Worm (Caenorhabditis elegans): Measurements from ENCODE around the gene pitr-3.

ce11 chrV:9146849-9147557, 5.8 kb upstream of the pitr-3 start, which contains the start of gene spl-2:
- no peak for TF ChIP-seq elt-1 (tag; optimal IDR thresholded peaks at IDR 0.05)
- no peak for TF ChIP-seq ama-1 (optimal IDR thresholded peaks at IDR 0.05)
- TF ChIP-seq unc-62 (GFP tag; optimal IDR thresholded peaks at IDR 0.05), result no peak

All from whole organism, L2 larva.